Worm (Caenorhabditis elegans) whole organism, L1 larva: ENCODE results near the gene idpc-6.

Experiments used
- C16A3.4 ChIP-seq: fragments of 150-350 bp; optimal IDR thresholded peaks from 2 replicates; lab custom pipeline; 2014; ENCODE audit warnings: missing biosample characterization, missing genetic modification characterization
- C34B4.2 ChIP-seq: sonication (generic microtip); optimal IDR thresholded peaks from 2 replicates; lab custom pipeline; 2017; ENCODE audit warnings: mild to moderate bottlenecking, missing genetic modification characterization, missing compliant biosample characterization
- Y116A8C.19 ChIP-seq: sonication (generic microtip); optimal IDR thresholded peaks from 2 replicates; lab custom pipeline; 2016; ENCODE audit warnings: missing compliant biosample characterization, missing genetic modification characterization, borderline replicate concordance
- blmp-1 ChIP-seq: fragments of 150-350 bp; optimal IDR thresholded peaks from 2 replicates; lab custom pipeline; 2014; ENCODE audit warnings: missing biosample characterization, missing genetic modification characterization
- ceh-8 ChIP-seq: fragments of 200-800 bp; sonication (Bioruptor generic); optimal IDR thresholded peaks from 2 replicates; lab custom pipeline; 2018; ENCODE audit warnings: mild to moderate bottlenecking, missing genetic modification characterization, moderate library complexity, missing compliant biosample characterization
- ceh-82 ChIP-seq, 3 experiments: fragments of 150-350 bp in 1 of 3; sonication (generic microtip) in 2 of 3; optimal IDR thresholded peaks; 2 replicates each; lab custom pipeline; 2014 to 2017; ENCODE audit warnings: missing biosample characterization in 3 of 3, missing genetic modification characterization in 3 of 3
- ceh-90 ChIP-seq: sonication (generic microtip); optimal IDR thresholded peaks from 2 replicates; lab custom pipeline; 2016; ENCODE audit warnings: missing genetic modification characterization, missing compliant biosample characterization
- ces-1 ChIP-seq: fragments of 150-350 bp; optimal IDR thresholded peaks from 2 replicates; lab custom pipeline; 2014; ENCODE audit warnings: missing biosample characterization, missing genetic modification reagents, missing genetic modification characterization
- dpl-1 ChIP-seq, 3 experiments: fragments of 150-350 bp in 2 of 3; sonication (generic microtip) in 1 of 3; optimal IDR thresholded peaks; 2 replicates each; lab custom pipeline; 2014 to 2017; ENCODE audit warnings: missing biosample characterization in 3 of 3, missing genetic modification characterization in 3 of 3, missing genetic modification reagents in 3 of 3
- dsc-1 ChIP-seq: sonication (generic microtip); optimal IDR thresholded peaks from 2 replicates; lab custom pipeline; 2016; ENCODE audit warnings: mild to moderate bottlenecking, missing genetic modification characterization, missing compliant biosample characterization
- efl-1 ChIP-seq, 4 experiments: fragments of 150-350 bp; optimal IDR thresholded peaks in 3 of 4; peaks in 1 of 4; 1 replicate in 1 of 4; 2 replicates in 3 of 4; lab custom pipeline; 2014; ENCODE audit warnings: missing biosample characterization in 2 of 4, missing genetic modification characterization in 2 of 4, missing genetic modification reagents in 2 of 4
- efl-3 ChIP-seq: fragments of 200-800 bp; sonication (Bioruptor generic); optimal IDR thresholded peaks from 2 replicates; lab custom pipeline; 2018; ENCODE audit warnings: mild to moderate bottlenecking, missing genetic modification characterization, missing compliant biosample characterization
- elt-3 ChIP-seq, 6 experiments: fragments of 150-350 bp in 1 of 6; sonication (generic microtip); optimal IDR thresholded peaks; 2 replicates each; lab custom pipeline; 2017 to 2018; ENCODE audit warnings: missing biosample characterization in 6 of 6, missing genetic modification characterization in 6 of 6, inconsistent platforms in 1 of 6
- fkh-10 ChIP-seq: sonication (generic microtip); optimal IDR thresholded peaks from 2 replicates; lab custom pipeline; 2017; ENCODE audit warnings: missing biosample characterization, missing genetic modification reagents, missing genetic modification characterization
- fkh-8 ChIP-seq: sonication (generic microtip); optimal IDR thresholded peaks from 2 replicates; lab custom pipeline; 2016; ENCODE audit warnings: mild to moderate bottlenecking, missing genetic modification characterization, missing compliant biosample characterization
- lin-14 ChIP-seq: fragments of 200-800 bp; sonication (Bioruptor generic); optimal IDR thresholded peaks from 2 replicates; lab custom pipeline; 2018; ENCODE audit warnings: mild to moderate bottlenecking, missing genetic modification characterization, moderate library complexity, missing compliant biosample characterization
- lin-15B ChIP-seq: fragments of 150-350 bp; sonication (generic microtip); optimal IDR thresholded peaks from 3 replicates; lab custom pipeline; 2014; ENCODE audit warnings: missing biosample characterization, missing genetic modification characterization
- lin-39 ChIP-seq: fragments of 150-350 bp; optimal IDR thresholded peaks from 2 replicates; lab custom pipeline; 2014; ENCODE audit warnings: missing biosample characterization, missing genetic modification reagents, missing genetic modification characterization
- lsy-2 ChIP-seq, 2 experiments: fragments of 150-350 bp; optimal IDR thresholded peaks; 2 replicates each; lab custom pipeline; 2014; ENCODE audit warnings: missing biosample characterization in 2 of 2, missing genetic modification characterization in 2 of 2
- mab-9 ChIP-seq: fragments of 200-800 bp; sonication (Bioruptor generic); IDR thresholded peaks from 2 replicates; pipeline ENCODE4 v1.3.6; 2022; ENCODE audit warnings: missing genetic modification reagents, missing genetic modification characterization, missing compliant biosample characterization
- mdl-1 ChIP-seq, 2 experiments: fragments of 150-350 bp; optimal IDR thresholded peaks; 2 replicates each; lab custom pipeline; 2014 to 2017; ENCODE audit warnings: missing biosample characterization in 2 of 2, missing genetic modification characterization in 2 of 2, inconsistent platforms in 1 of 2
- mef-2 ChIP-seq: fragments of 150-350 bp; optimal IDR thresholded peaks from 2 replicates; lab custom pipeline; 2014; ENCODE audit warnings: missing biosample characterization, missing genetic modification characterization
- mep-1 ChIP-seq: fragments of 150-350 bp; optimal IDR thresholded peaks from 2 replicates; lab custom pipeline; 2014; ENCODE audit warnings: missing biosample characterization, missing genetic modification characterization
- nhr-11 ChIP-seq: fragments of 150-350 bp; optimal IDR thresholded peaks from 2 replicates; lab custom pipeline; 2014; ENCODE audit warnings: missing biosample characterization, missing genetic modification characterization
- nhr-237 ChIP-seq: fragments of 150-350 bp; optimal IDR thresholded peaks from 2 replicates; lab custom pipeline; 2014; ENCODE audit warnings: missing biosample characterization, missing genetic modification characterization
- nhr-71 ChIP-seq: sonication (generic microtip); optimal IDR thresholded peaks from 2 replicates; lab custom pipeline; 2016; ENCODE audit warnings: mild to moderate bottlenecking, missing genetic modification characterization, moderate library complexity, missing compliant biosample characterization
- nhr-77 ChIP-seq: fragments of 150-350 bp; optimal IDR thresholded peaks from 2 replicates; lab custom pipeline; 2014; ENCODE audit warnings: missing biosample characterization, missing genetic modification characterization
- nhr-84 ChIP-seq: sonication (generic microtip); optimal IDR thresholded peaks from 2 replicates; lab custom pipeline; 2017; ENCODE audit warnings: missing biosample characterization, missing genetic modification characterization
- nhr-85 ChIP-seq: sonication (generic microtip); peaks from one replicate; lab custom pipeline; 2016; ENCODE audit warnings: missing genetic modification characterization, inconsistent platforms, missing compliant biosample characterization
- nhr-90 ChIP-seq: sonication (generic microtip); optimal IDR thresholded peaks from 2 replicates; lab custom pipeline; 2016; ENCODE audit warnings: mild to moderate bottlenecking, missing genetic modification characterization, missing compliant biosample characterization; ENCODE audit not compliant: poor library complexity
- pag-3 ChIP-seq: sonication (generic microtip); optimal IDR thresholded peaks from 2 replicates; lab custom pipeline; 2017; ENCODE audit warnings: missing genetic modification characterization, mild to moderate bottlenecking, missing compliant biosample characterization, antibody characterized with exemption, borderline replicate concordance; ENCODE audit not compliant: insufficient read depth
- pqm-1 ChIP-seq: sonication (generic microtip); optimal IDR thresholded peaks from 3 replicates; lab custom pipeline; 2017; ENCODE audit warnings: missing biosample characterization, missing genetic modification characterization
- rnt-1 ChIP-seq: sonication (generic microtip); optimal IDR thresholded peaks from 2 replicates; lab custom pipeline; 2016; ENCODE audit warnings: mild to moderate bottlenecking, missing genetic modification characterization, moderate library complexity, missing compliant biosample characterization
- snu-23 ChIP-seq: sonication (generic microtip); optimal IDR thresholded peaks from 2 replicates; lab custom pipeline; 2016; ENCODE audit warnings: missing genetic modification characterization, missing compliant biosample characterization
- sptf-1 ChIP-seq: fragments of 150-350 bp; optimal IDR thresholded peaks from 2 replicates; lab custom pipeline; 2014; ENCODE audit warnings: missing biosample characterization, missing genetic modification characterization
- swsn-7 ChIP-seq: sonication (generic microtip); optimal IDR thresholded peaks from 2 replicates; lab custom pipeline; 2016; ENCODE audit warnings: missing genetic modification characterization, missing compliant biosample characterization
- tbx-2 ChIP-seq: sonication (generic microtip); optimal IDR thresholded peaks from 2 replicates; lab custom pipeline; 2016; ENCODE audit warnings: missing genetic modification characterization, missing compliant biosample characterization
- unc-62 ChIP-seq: fragments of 150-350 bp; optimal IDR thresholded peaks from 2 replicates; lab custom pipeline; 2014; ENCODE audit warnings: missing biosample characterization, missing genetic modification reagents, missing genetic modification characterization
- unc-98 ChIP-seq: fragments of 200-800 bp; sonication (Bioruptor generic); IDR thresholded peaks from 2 replicates; pipeline ENCODE4 v1.3.6; 2022; ENCODE audit warnings: missing genetic modification characterization, missing compliant biosample characterization
- vab-15 ChIP-seq: sonication (generic microtip); optimal IDR thresholded peaks from 2 replicates; lab custom pipeline; 2017; ENCODE audit warnings: missing genotype, mild to moderate bottlenecking, missing genetic modification characterization, missing compliant biosample characterization
- xbp-1 ChIP-seq: sonication (generic microtip); optimal IDR thresholded peaks from 2 replicates; lab custom pipeline; 2016; ENCODE audit warnings: missing genetic modification characterization, missing compliant biosample characterization

The idpc-6 gene

DNA sequence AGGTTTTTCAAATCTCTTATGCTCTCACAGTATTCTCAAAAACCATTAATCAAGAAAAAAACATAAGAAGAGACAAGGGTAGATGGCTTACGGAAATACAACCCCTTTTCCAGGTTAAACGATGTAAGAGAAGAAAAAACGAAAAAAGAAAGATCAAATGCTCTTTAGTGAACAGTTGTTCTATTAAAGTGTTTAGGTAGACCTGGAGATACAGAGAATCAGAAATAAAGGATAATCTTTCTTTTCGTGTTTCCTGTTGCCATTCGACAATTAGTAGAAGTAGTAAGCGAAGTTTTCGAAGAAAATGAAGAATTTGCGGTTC lies 36.7 kb upstream of the idpc-6 start, which contains the start of gene K09G1.1:
Gene K09G1.1, plus strand, starts transcription at position 223 of the 322 bp plus-strand sequence.
- TF ChIP-seq fkh-10: no peak
- no peak for TF ChIP-seq lin-15B
- TF ChIP-seq sptf-1 (tag; lab: Kevin White, UChicago): no peak
- TF ChIP-seq C16A3.4: no peak
- no peak for TF ChIP-seq mep-1
- TF ChIP-seq efl-3 (GFP tag; lab: Kevin White, UChicago): no peak
- no peak for TF ChIP-seq swsn-7
- TF ChIP-seq Y116A8C.19 (tag; lab: Kevin White, UChicago): no peak
- no peak for TF ChIP-seq pag-3 (tag; lab: Kevin White, UChicago)
- TF ChIP-seq nhr-77 (tag; lab: Kevin White, UChicago): no peak
- TF ChIP-seq mab-9 (GFP tag; lab: Robert Waterston, UW): no peak
- no peak for TF ChIP-seq nhr-90 (tag; lab: Kevin White, UChicago)
- TF ChIP-seq ceh-82 (tag; optimal IDR thresholded peaks at IDR 0.05; lab: Kevin White, UChicago): no peak
- TF ChIP-seq unc-98 (GFP tag; lab: Robert Waterston, UW): no peak
- no peak for TF ChIP-seq rnt-1 (tag; lab: Kevin White, UChicago)
- TF ChIP-seq pqm-1 (tag; lab: Kevin White, UChicago): no peak
- no peak for TF ChIP-seq ces-1 (GFP tag; lab: Kevin White, UChicago)

ce11 chrV:9584263-9584662 lies 35.7 kb upstream of the idpc-6 start:
- TF ChIP-seq elt-3 (tag; optimal IDR thresholded peaks at IDR 0.05; lab: Kevin White, UChicago) (peak in 2 of 6 experiments; percentile 7 to 41), xbp-1 (tag; lab: Kevin White, UChicago) (no peak), dpl-1 (GFP tag; optimal IDR thresholded peaks at IDR 0.05; lab: Kevin White, UChicago) (no peak), nhr-85 (tag; lab: Kevin White, UChicago) (peak; percentile 52), mdl-1 (tag; optimal IDR thresholded peaks at IDR 0.05; lab: Kevin White, UChicago) (no peak), C16A3.4 (no peak), tbx-2 (tag; lab: Kevin White, UChicago) (no peak), lin-14 (GFP tag; lab: Kevin White, UChicago) (peak; percentile 28), lsy-2 (tag; optimal IDR thresholded peaks at IDR 0.05; lab: Kevin White, UChicago) (no peak), fkh-8 (tag; lab: Kevin White, UChicago) (no peak), blmp-1 (peak; percentile 51), nhr-11 (tag; lab: Kevin White, UChicago) (no peak)

DNA sequence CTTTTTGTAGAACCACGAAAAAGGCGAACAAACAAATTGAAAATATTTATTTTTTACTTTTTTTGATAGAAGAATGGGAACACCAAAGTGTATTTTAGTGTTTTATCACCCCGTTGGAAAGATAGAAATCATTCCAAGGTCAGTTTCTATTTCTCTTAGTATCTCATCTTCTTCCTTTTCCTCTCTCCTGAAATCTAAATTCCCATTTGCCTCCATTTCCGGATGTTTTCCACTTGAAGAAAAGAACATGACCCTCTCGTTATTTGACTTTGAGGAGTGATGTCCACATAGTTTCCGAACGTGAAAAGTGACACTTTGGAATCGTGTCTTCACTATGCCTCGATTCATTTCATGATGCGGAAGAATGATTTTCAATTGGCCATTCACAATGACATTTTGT lies 32.3 kb upstream of the idpc-6 start:
- TF ChIP-seq unc-62 (GFP tag; lab: Kevin White, UChicago): no peak
- TF ChIP-seq nhr-84 (tag; lab: Kevin White, UChicago): no peak
- no peak for TF ChIP-seq vab-15 (tag; lab: Kevin White, UChicago)
- TF ChIP-seq nhr-237 (tag; lab: Kevin White, UChicago): no peak
- TF ChIP-seq snu-23 (GFP tag; lab: Kevin White, UChicago): no peak
- no peak for TF ChIP-seq nhr-71 (tag; lab: Kevin White, UChicago)
- TF ChIP-seq mef-2 (tag; lab: Kevin White, UChicago): no peak
- no peak for TF ChIP-seq C16A3.4
- TF ChIP-seq nhr-85 (tag; lab: Kevin White, UChicago): peak; percentile 12
- TF ChIP-seq ceh-90 (tag; lab: Kevin White, UChicago): no peak
- TF ChIP-seq ceh-8 (GFP tag; lab: Kevin White, UChicago): no peak
- no peak for TF ChIP-seq efl-1 (optimal IDR thresholded peaks at IDR 0.05; lab: Kevin White, UChicago)
- TF ChIP-seq efl-1 (GFP tag; optimal IDR thresholded peaks at IDR 0.05 in 1 of 2; lab: Kevin White, UChicago): peak in 1 of 2 experiments; percentile 21
- TF ChIP-seq C34B4.2 (tag; lab: Kevin White, UChicago): no peak
- peak; percentile 77 for TF ChIP-seq blmp-1
- no peak for TF ChIP-seq dsc-1 (tag; lab: Kevin White, UChicago)
- no peak for TF ChIP-seq lin-39
- TF ChIP-seq fkh-10: no peak
- TF ChIP-seq lin-14 (GFP tag; lab: Kevin White, UChicago): peak; percentile 19
- peak in 1 of 6 experiments; percentile 26 for TF ChIP-seq elt-3 (tag; optimal IDR thresholded peaks at IDR 0.05; lab: Kevin White, UChicago)
